Fruit fly (Drosophila melanogaster) whole organism, prepupa: ENCODE results near the gene AdamTS-B.

Source experiments
- Blimp-1 ChIP-seq: fragments of 200-800 bp; sonication (Bioruptor generic); optimal IDR thresholded peaks from 3 replicates; lab custom pipeline; 2017; ENCODE audit warnings: missing biosample characterization, missing genetic modification characterization, mild to moderate bottlenecking, moderate library complexity, missing genetic modification reagents
- CG10631 ChIP-seq: fragments of 200-800 bp; sonication (Bioruptor generic); optimal IDR thresholded peaks from 2 replicates; lab custom pipeline; 2016; ENCODE audit warnings: missing biosample characterization, missing genetic modification characterization
- CG11294 ChIP-seq: fragments of 200-800 bp; sonication (Bioruptor generic); IDR thresholded peaks from 2 replicates; pipeline ENCODE4 v1.3.6; 2022; ENCODE audit warnings: missing biosample characterization, missing genetic modification characterization
- CG11762 ChIP-seq: fragments of 200-800 bp; sonication (Bioruptor generic); optimal IDR thresholded peaks from 3 replicates; lab custom pipeline; 2016; ENCODE audit warnings: missing biosample characterization, missing genetic modification characterization; ENCODE audit not compliant: insufficient read depth
- CG11902 ChIP-seq: fragments of 200-800 bp; sonication (Bioruptor generic); optimal IDR thresholded peaks from 3 replicates; lab custom pipeline; 2016; ENCODE audit warnings: missing biosample characterization, missing genetic modification characterization
- CG15336 ChIP-seq: fragments of 200-800 bp; sonication (Bioruptor generic); IDR thresholded peaks from 2 replicates; pipeline ENCODE4 v1.3.6; 2022; ENCODE audit warnings: missing biosample characterization, missing genetic modification characterization
- CG1621 ChIP-seq: fragments of 200-800 bp; sonication (Bioruptor generic); optimal IDR thresholded peaks from 3 replicates; lab custom pipeline; 2018; ENCODE audit warnings: missing biosample characterization, mild to moderate bottlenecking, missing genetic modification characterization
- CG3032 ChIP-seq: fragments of 200-800 bp; optimal IDR thresholded peaks from 2 replicates; lab custom pipeline; 2019; ENCODE audit warnings: missing biosample characterization, mild to moderate bottlenecking, missing genetic modification characterization, moderate library complexity
- CG31627 ChIP-seq: fragments of 200-800 bp; sonication (Bioruptor generic); optimal IDR thresholded peaks from 3 replicates; lab custom pipeline; 2016; ENCODE audit warnings: missing biosample characterization, missing genetic modification characterization
- CG32006 ChIP-seq: fragments of 200-800 bp; sonication (Bioruptor generic); optimal IDR thresholded peaks from 3 replicates; lab custom pipeline; 2017; ENCODE audit warnings: missing biosample characterization, mild to moderate bottlenecking, missing genetic modification characterization
- CG34406 ChIP-seq: fragments of 200-800 bp; sonication (Bioruptor generic); optimal IDR thresholded peaks from 3 replicates; lab custom pipeline; 2016; ENCODE audit warnings: missing biosample characterization, missing genetic modification characterization
- CG4318 ChIP-seq: fragments of 200-800 bp; sonication (Bioruptor generic); optimal IDR thresholded peaks from 3 replicates; lab custom pipeline; 2017; ENCODE audit warnings: missing biosample characterization, mild to moderate bottlenecking, missing genetic modification characterization
- CG6163 ChIP-seq: fragments of 200-800 bp; sonication (Bioruptor generic); IDR thresholded peaks from 3 replicates; pipeline ENCODE4 v1.3.6; 2022; ENCODE audit warnings: missing biosample characterization, missing genetic modification characterization
- CG6276 ChIP-seq: fragments of 200-800 bp; sonication (Bioruptor generic); optimal IDR thresholded peaks from 2 replicates; lab custom pipeline; 2017; ENCODE audit warnings: missing biosample characterization, mild to moderate bottlenecking, missing genetic modification characterization
- CG6792 ChIP-seq: fragments of 200-800 bp; sonication (Bioruptor generic); optimal IDR thresholded peaks from 3 replicates; lab custom pipeline; 2016; ENCODE audit warnings: missing biosample characterization, missing genetic modification characterization
- CG6808 ChIP-seq: fragments of 200-800 bp; sonication (Bioruptor generic); optimal IDR thresholded peaks from 3 replicates; lab custom pipeline; 2017; ENCODE audit warnings: missing biosample characterization, missing genetic modification characterization, mild to moderate bottlenecking, moderate library complexity, missing genetic modification reagents
- CG6854 ChIP-seq: fragments of 200-800 bp; sonication (Bioruptor generic); optimal IDR thresholded peaks from 2 replicates; lab custom pipeline; 2017; ENCODE audit warnings: missing biosample characterization, mild to moderate bottlenecking, missing genetic modification characterization
- CG7368 ChIP-seq: fragments of 200-800 bp; sonication (Bioruptor generic); optimal IDR thresholded peaks from 3 replicates; lab custom pipeline; 2016; ENCODE audit warnings: missing biosample characterization, missing genetic modification characterization
- CG8319 ChIP-seq: fragments of 200-800 bp; sonication (Bioruptor generic); optimal IDR thresholded peaks from 3 replicates; lab custom pipeline; 2016; ENCODE audit warnings: missing biosample characterization, missing genetic modification characterization
- Eip93F ChIP-seq: fragments of 200-800 bp; sonication (Bioruptor generic); optimal IDR thresholded peaks from 2 replicates; lab custom pipeline; 2016; ENCODE audit warnings: missing biosample characterization, mild to moderate bottlenecking, missing genetic modification characterization
- Ets21C ChIP-seq: fragments of 200-800 bp; sonication (Bioruptor generic); optimal IDR thresholded peaks from 3 replicates; lab custom pipeline; 2016; ENCODE audit warnings: missing biosample characterization, missing genetic modification characterization
- Ets96B ChIP-seq: fragments of 200-800 bp; optimal IDR thresholded peaks from 2 replicates; lab custom pipeline; 2019; ENCODE audit warnings: missing biosample characterization, mild to moderate bottlenecking, missing genetic modification characterization, moderate library complexity
- Gug ChIP-seq: fragments of 200-800 bp; sonication (Bioruptor generic); IDR thresholded peaks from 2 replicates; pipeline ENCODE4 v1.3.6; 2022; ENCODE audit warnings: missing biosample characterization, missing genetic modification characterization
- Hr39 ChIP-seq: fragments of 200-800 bp; sonication (Bioruptor generic); optimal IDR thresholded peaks from 2 replicates; lab custom pipeline; 2016; ENCODE audit warnings: missing biosample characterization, missing genetic modification characterization
- Hr4 ChIP-seq: fragments of 200-800 bp; sonication (Bioruptor generic); optimal IDR thresholded peaks from 3 replicates; lab custom pipeline; 2016; ENCODE audit warnings: missing biosample characterization, missing genetic modification characterization
- Lpt ChIP-seq: fragments of 200-800 bp; sonication (Bioruptor generic); optimal IDR thresholded peaks from 3 replicates; lab custom pipeline; 2016; ENCODE audit warnings: missing biosample characterization, missing genetic modification characterization
- Met ChIP-seq: fragments of 200-800 bp; sonication (Bioruptor generic); optimal IDR thresholded peaks from 3 replicates; lab custom pipeline; 2016; ENCODE audit warnings: missing biosample characterization, missing genetic modification characterization
- OdsH ChIP-seq: fragments of 200-800 bp; sonication (Bioruptor generic); optimal IDR thresholded peaks from 3 replicates; lab custom pipeline; 2016; ENCODE audit warnings: missing biosample characterization, missing genetic modification characterization
- Smox ChIP-seq: fragments of 200-800 bp; sonication (Bioruptor generic); optimal IDR thresholded peaks from 3 replicates; lab custom pipeline; 2016; ENCODE audit warnings: missing biosample characterization, missing genetic modification characterization
- Sox102F ChIP-seq: fragments of 200-800 bp; sonication (Bioruptor generic); optimal IDR thresholded peaks from 2 replicates; lab custom pipeline; 2016; ENCODE audit warnings: missing biosample characterization, mild to moderate bottlenecking, missing genetic modification characterization
- Sox14 ChIP-seq: fragments of 200-800 bp; sonication (Bioruptor generic); optimal IDR thresholded peaks from 3 replicates; lab custom pipeline; 2016; ENCODE audit warnings: missing biosample characterization, missing genetic modification characterization
- Sox15 ChIP-seq: fragments of 200-800 bp; sonication (Bioruptor generic); optimal IDR thresholded peaks from 3 replicates; lab custom pipeline; 2016; ENCODE audit warnings: missing biosample characterization, missing genetic modification characterization
- achi ChIP-seq: fragments of 200-800 bp; sonication (Bioruptor generic); optimal IDR thresholded peaks from 3 replicates; lab custom pipeline; 2016; ENCODE audit warnings: missing biosample characterization, missing genetic modification characterization
- acj6 ChIP-seq: fragments of 200-800 bp; sonication (Bioruptor generic); optimal IDR thresholded peaks from 3 replicates; lab custom pipeline; 2016; ENCODE audit warnings: missing biosample characterization, missing genetic modification characterization
- dac ChIP-seq: fragments of 200-800 bp; sonication (Bioruptor generic); optimal IDR thresholded peaks from 2 replicates; lab custom pipeline; 2017; ENCODE audit warnings: missing biosample characterization, mild to moderate bottlenecking, missing genetic modification characterization
- dsx ChIP-seq: fragments of 200-800 bp; optimal IDR thresholded peaks from 3 replicates; lab custom pipeline; 2019; ENCODE audit warnings: missing biosample characterization, mild to moderate bottlenecking, missing genetic modification characterization, moderate library complexity; ENCODE audit not compliant: poor library complexity, severe bottlenecking
- eg ChIP-seq: fragments of 200-800 bp; sonication (Bioruptor generic); IDR thresholded peaks from 3 replicates; pipeline ENCODE4 v1.3.6; 2022; ENCODE audit warnings: missing biosample characterization, missing genetic modification characterization
- esn ChIP-seq: fragments of 200-800 bp; sonication (Bioruptor generic); optimal IDR thresholded peaks from 2 replicates; lab custom pipeline; 2016; ENCODE audit warnings: missing biosample characterization, mild to moderate bottlenecking, missing genetic modification characterization, moderate library complexity
- fd59A ChIP-seq: fragments of 200-800 bp; sonication (Bioruptor generic); optimal IDR thresholded peaks from 2 replicates; lab custom pipeline; 2017; ENCODE audit warnings: missing biosample characterization, mild to moderate bottlenecking, missing genetic modification characterization, missing genetic modification reagents
- fd85E ChIP-seq: fragments of 200-800 bp; sonication (Bioruptor generic); optimal IDR thresholded peaks from 3 replicates; lab custom pipeline; 2016; ENCODE audit warnings: missing biosample characterization, missing genetic modification characterization
- fkh ChIP-seq: fragments of 200-800 bp; sonication (Bioruptor generic); optimal IDR thresholded peaks from 3 replicates; lab custom pipeline; 2017; ENCODE audit warnings: missing biosample characterization, mild to moderate bottlenecking, missing genetic modification characterization, moderate library complexity
- net ChIP-seq: fragments of 200-800 bp; sonication (Bioruptor generic); optimal IDR thresholded peaks from 3 replicates; lab custom pipeline; 2016; ENCODE audit warnings: missing biosample characterization, missing genetic modification characterization
- pdm3 ChIP-seq: fragments of 200-800 bp; sonication (Bioruptor generic); optimal IDR thresholded peaks from 3 replicates; lab custom pipeline; 2016; ENCODE audit warnings: missing biosample characterization, missing genetic modification characterization
- salr ChIP-seq, 2 experiments: fragments of 200-800 bp; sonication (Bioruptor generic); optimal IDR thresholded peaks; 3 replicates each; lab custom pipeline; 2016 to 2018; ENCODE audit warnings: missing biosample characterization in 2 of 2, missing genetic modification characterization in 2 of 2, mild to moderate bottlenecking in 1 of 2
- ss ChIP-seq, 2 experiments: fragments of 200-800 bp; sonication (Bioruptor generic); optimal IDR thresholded peaks; 2 replicates in 1 of 2; 3 replicates in 1 of 2; lab custom pipeline; 2017 to 2018; ENCODE audit warnings: mild to moderate bottlenecking in 2 of 2, missing biosample characterization in 2 of 2, missing genetic modification characterization in 2 of 2, moderate library complexity in 1 of 2
- topi ChIP-seq: fragments of 200-800 bp; sonication (Bioruptor generic); optimal IDR thresholded peaks from 3 replicates; lab custom pipeline; 2016; ENCODE audit warnings: missing biosample characterization, missing genetic modification characterization
- vri ChIP-seq: fragments of 200-800 bp; sonication (Bioruptor generic); optimal IDR thresholded peaks from 3 replicates; lab custom pipeline; 2016; ENCODE audit warnings: missing biosample characterization, mild to moderate bottlenecking, missing genetic modification characterization

Gene AdamTS-B

DNA sequence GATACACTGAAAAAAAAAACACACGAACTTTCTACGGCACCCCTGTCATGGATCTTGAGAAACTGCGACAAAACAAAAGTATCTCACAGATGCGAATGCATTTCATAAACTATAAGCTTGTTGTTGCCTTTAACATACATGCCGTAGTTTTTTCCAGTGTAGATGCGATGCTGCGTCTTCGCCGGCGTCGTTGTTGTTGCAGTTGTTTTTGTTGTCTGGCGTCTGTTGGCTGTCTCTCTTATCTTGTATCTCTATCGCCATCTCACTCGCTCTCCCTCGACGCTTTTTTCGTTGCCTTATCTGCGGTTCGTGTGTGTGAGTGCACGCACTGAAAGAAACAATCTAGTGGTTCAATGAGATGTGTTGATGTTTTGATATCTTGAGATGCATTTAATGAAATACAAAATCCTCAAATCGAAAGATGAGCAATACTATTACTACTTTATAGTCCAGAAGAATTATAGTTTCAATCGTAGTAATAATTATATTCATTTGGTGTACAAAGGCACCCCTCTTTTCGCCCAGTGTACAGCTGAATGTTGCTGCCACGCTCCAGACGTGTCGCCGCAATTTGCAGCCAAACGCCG, 1.8 kb upstream of the AdamTS-B start (continued):
- TF ChIP-seq fkh = peak; percentile 67
- peak; percentile 89 for TF ChIP-seq CG11294 (GFP tag; lab: Robert Waterston, UW)
- peak; percentile 98 for TF ChIP-seq CG31627 (GFP tag; lab: Kevin White, UChicago)
- peak; percentile 95 to 97 for TF ChIP-seq ss (GFP tag; optimal IDR thresholded peaks at IDR 0.05; lab: Kevin White, UChicago)
- peak; percentile 99 for TF ChIP-seq topi
- TF ChIP-seq Gug (GFP tag; lab: Robert Waterston, UW) = peak; percentile 93
- peak; percentile 97 for TF ChIP-seq net
- peak; percentile 95 for TF ChIP-seq CG15336 (GFP tag; lab: Robert Waterston, UW)
- TF ChIP-seq OdsH (GFP tag; lab: Kevin White, UChicago) = peak; percentile 96
- TF ChIP-seq Sox102F = peak; percentile 97
- TF ChIP-seq fd85E (GFP tag; lab: Kevin White, UChicago) = peak; percentile 94
- TF ChIP-seq CG11902 (GFP tag; lab: Kevin White, UChicago) = peak; percentile 96
- peak; percentile 98 for TF ChIP-seq acj6 (GFP tag; lab: Kevin White, UChicago)
- peak; percentile 84 for TF ChIP-seq dsx (GFP tag; lab: Kevin White, UChicago)
- peak; percentile 94 for TF ChIP-seq CG4318 (GFP tag; lab: Kevin White, UChicago)
- peak; percentile 97 for TF ChIP-seq Hr4 (GFP tag; lab: Kevin White, UChicago)
- TF ChIP-seq CG6854 (GFP tag; lab: Kevin White, UChicago) = peak; percentile 95
- TF ChIP-seq Met = peak; percentile 97
- peak; percentile 98 for TF ChIP-seq Sox14 (GFP tag; lab: Kevin White, UChicago)
- TF ChIP-seq Hr39 (GFP tag; lab: Kevin White, UChicago) = peak; percentile 98
- TF ChIP-seq Ets21C = peak; percentile 96
- peak; percentile 97 for TF ChIP-seq CG6808 (GFP tag; lab: Kevin White, UChicago)
- TF ChIP-seq Eip93F (GFP tag; lab: Kevin White, UChicago) = peak; percentile 95
- peak; percentile 96 for TF ChIP-seq vri
- TF ChIP-seq CG8319 (GFP tag; lab: Kevin White, UChicago) = peak; percentile 95
- peak; percentile 98 for TF ChIP-seq esn (GFP tag; lab: Kevin White, UChicago)
- TF ChIP-seq CG3032 (tag; lab: Kevin White, UChicago) = peak; percentile 74
- peak; percentile 96 for TF ChIP-seq achi (GFP tag; lab: Kevin White, UChicago)
- TF ChIP-seq CG32006 (GFP tag; lab: Kevin White, UChicago) = peak; percentile 97
- TF ChIP-seq Lpt (GFP tag; lab: Kevin White, UChicago) = peak; percentile 94
- peak; percentile 96 for TF ChIP-seq fd59A (GFP tag; lab: Kevin White, UChicago)
- TF ChIP-seq dac = peak; percentile 96
- TF ChIP-seq eg (GFP tag; lab: Robert Waterston, UW) = peak; percentile 97
- peak; percentile 96 for TF ChIP-seq CG1621 (tag; lab: Kevin White, UChicago)
- TF ChIP-seq pdm3 (GFP tag; lab: Kevin White, UChicago) = peak; percentile 98
- TF ChIP-seq Sox15 = peak; percentile 96

DNA sequence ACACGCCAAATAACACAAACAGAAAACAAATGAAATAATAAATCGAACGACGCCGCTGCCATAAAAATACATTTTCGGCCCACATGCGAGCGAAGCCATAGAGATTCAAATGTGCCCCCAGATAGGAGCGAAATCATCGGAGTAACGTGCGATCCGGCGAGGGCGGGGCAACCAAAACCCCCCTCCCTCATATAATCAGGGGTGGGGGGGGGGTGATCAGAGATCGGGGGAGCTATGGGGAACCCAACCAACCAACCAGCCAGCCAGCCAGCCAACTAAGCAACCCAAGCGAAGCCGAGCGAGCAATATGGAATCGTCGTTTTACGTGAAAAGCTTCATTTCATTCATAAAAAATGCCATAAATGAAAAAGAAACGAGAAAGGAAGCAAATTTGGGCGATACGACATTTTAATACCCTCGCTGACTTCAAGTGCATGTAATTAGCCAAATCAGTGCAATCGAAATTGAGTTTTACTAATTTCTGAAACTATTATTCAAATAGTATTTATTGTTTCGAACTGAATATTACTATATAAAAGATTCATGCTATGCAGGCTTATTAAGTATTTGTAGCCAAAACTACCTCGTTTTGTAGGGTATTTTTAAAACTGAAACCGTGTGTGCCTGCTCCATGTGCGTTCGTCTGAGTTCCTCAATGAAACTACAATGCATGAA, 1.6 kb downstream of the AdamTS-B start:
- TF ChIP-seq CG32006 (GFP tag; lab: Kevin White, UChicago) = peak; percentile 81
- peak; percentile 67 for TF ChIP-seq Hr39 (GFP tag; lab: Kevin White, UChicago)
- peak; percentile 56 for TF ChIP-seq vri
- no peak for TF ChIP-seq Blimp-1 (GFP tag; lab: Kevin White, UChicago)
- TF ChIP-seq CG6163 (GFP tag; lab: Robert Waterston, UW) = peak; percentile 63; the same call in 2 of the 3 replicates
- TF ChIP-seq CG10631 (GFP tag; lab: Kevin White, UChicago) = peak; percentile 60
- peak; percentile 70 for TF ChIP-seq CG6792 (GFP tag; lab: Kevin White, UChicago)
- no peak for TF ChIP-seq CG6854 (GFP tag; lab: Kevin White, UChicago)
- TF ChIP-seq Ets96B (tag; lab: Kevin White, UChicago) = peak; percentile 60
- TF ChIP-seq fd85E (GFP tag; lab: Kevin White, UChicago) = no peak
- peak; percentile 44 for TF ChIP-seq Ets21C
- TF ChIP-seq acj6 (GFP tag; lab: Kevin White, UChicago) = peak; percentile 67
- peak; percentile 75 for TF ChIP-seq Hr4 (GFP tag; lab: Kevin White, UChicago)
- TF ChIP-seq fd59A (GFP tag; lab: Kevin White, UChicago) = peak; percentile 14
- TF ChIP-seq CG34406 (GFP tag; lab: Kevin White, UChicago) = peak; percentile 52
- peak; percentile 32 to 43 for TF ChIP-seq salr (GFP tag; optimal IDR thresholded peaks at IDR 0.05; lab: Kevin White, UChicago)
- TF ChIP-seq CG11762 = peak; percentile 41
- peak; percentile 76 for TF ChIP-seq CG15336 (GFP tag; lab: Robert Waterston, UW)
- TF ChIP-seq CG11294 (GFP tag; lab: Robert Waterston, UW) = no peak
- TF ChIP-seq CG6276 (GFP tag; lab: Kevin White, UChicago) = peak; percentile 57
- peak; percentile 48 for TF ChIP-seq CG7368 (GFP tag; lab: Kevin White, UChicago)
- TF ChIP-seq Sox14 (GFP tag; lab: Kevin White, UChicago) = peak; percentile 66
- TF ChIP-seq Smox (GFP tag; lab: Kevin White, UChicago) = peak; percentile 63
- TF ChIP-seq Sox15 = peak; percentile 44
